Fruit fly (Drosophila melanogaster) whole organism, embryonic: ENCODE data around the gene CG10801.

Experiments
- CG10147 ChIP-seq: fragments of 200-800 bp; sonication (Bioruptor generic); optimal IDR thresholded peaks from 2 replicates; lab custom pipeline; 2019; ENCODE audit warnings: missing biosample characterization, mild to moderate bottlenecking, missing genetic modification characterization, moderate library complexity
- CG10431 ChIP-seq: fragments of 200-800 bp; sonication (Bioruptor generic); optimal IDR thresholded peaks from 3 replicates; lab custom pipeline; 2018; ENCODE audit warnings: missing biosample characterization, mild to moderate bottlenecking, missing genetic modification characterization
- CG10654 ChIP-seq: fragments of 200-800 bp; sonication (Bioruptor generic); optimal IDR thresholded peaks from 2 replicates; lab custom pipeline; 2016; ENCODE audit warnings: missing biosample characterization, missing genetic modification characterization
- CG11247 ChIP-seq: fragments of 200-800 bp; sonication (Bioruptor generic); IDR thresholded peaks from 2 replicates; pipeline ENCODE4 v1.3.6; 2022; ENCODE audit warnings: missing biosample characterization, missing genetic modification characterization
- CG11456 ChIP-seq: fragments of 200-800 bp; sonication (Bioruptor generic); IDR thresholded peaks from 3 replicates; pipeline ENCODE4 v1.3.6; 2022; ENCODE audit warnings: missing biosample characterization, missing genetic modification characterization
- CG11695 ChIP-seq: fragments of 200-800 bp; sonication (Bioruptor generic); IDR thresholded peaks from 3 replicates; pipeline ENCODE4 v1.3.6; 2022; ENCODE audit warnings: missing biosample characterization, missing genetic modification characterization
- CG11723 ChIP-seq: fragments of 200-800 bp; sonication (Bioruptor generic); optimal IDR thresholded peaks from 2 replicates; lab custom pipeline; 2017; ENCODE audit warnings: missing biosample characterization, mild to moderate bottlenecking, missing genetic modification characterization
- CG13287 ChIP-seq: fragments of 200-800 bp; sonication (Bioruptor generic); IDR thresholded peaks from 2 replicates; pipeline ENCODE4 v1.3.6; 2022; ENCODE audit warnings: missing biosample characterization, missing genetic modification characterization; ENCODE audit not compliant: partially characterized antibody
- CG14441 ChIP-seq: fragments of 200-800 bp; sonication (Bioruptor generic); IDR thresholded peaks from 2 replicates; pipeline ENCODE4 v1.3.6; 2022; ENCODE audit warnings: missing biosample characterization, missing genetic modification characterization
- CG15514 ChIP-seq: fragments of 200-800 bp; sonication (Bioruptor generic); optimal IDR thresholded peaks from 3 replicates; lab custom pipeline; 2017; ENCODE audit warnings: missing biosample characterization, missing genetic modification characterization, mild to moderate bottlenecking, moderate library complexity, missing genetic modification reagents
- CG1647 ChIP-seq: fragments of 200-800 bp; sonication (Bioruptor generic); optimal IDR thresholded peaks from 3 replicates; lab custom pipeline; 2016; ENCODE audit warnings: missing biosample characterization, missing genetic modification characterization
- CG16779 ChIP-seq: fragments of 200-800 bp; sonication (Bioruptor generic); IDR thresholded peaks from 2 replicates; pipeline ENCODE4 v1.3.6; 2022; ENCODE audit warnings: missing biosample characterization, missing genetic modification characterization
- CG16815 ChIP-seq: fragments of 200-800 bp; sonication (Bioruptor generic); optimal IDR thresholded peaks from 3 replicates; lab custom pipeline; 2017; ENCODE audit warnings: missing biosample characterization, mild to moderate bottlenecking, missing genetic modification characterization
- CG17359 ChIP-seq: fragments of 200-800 bp; sonication (Bioruptor generic); optimal IDR thresholded peaks from 3 replicates; lab custom pipeline; 2018; ENCODE audit warnings: missing biosample characterization, mild to moderate bottlenecking, missing genetic modification characterization, moderate library complexity
- CG17361 ChIP-seq: fragments of 200-800 bp; sonication (Bioruptor generic); IDR thresholded peaks from 3 replicates; pipeline ENCODE4 v1.3.6; 2022; ENCODE audit warnings: missing biosample characterization, missing genetic modification characterization
- CG2875 ChIP-seq: fragments of 200-800 bp; sonication (Bioruptor generic); optimal IDR thresholded peaks from 2 replicates; lab custom pipeline; 2017; ENCODE audit warnings: missing biosample characterization, mild to moderate bottlenecking, missing genetic modification characterization, missing genetic modification reagents
- CG31365 ChIP-seq: fragments of 200-800 bp; sonication (Bioruptor generic); optimal IDR thresholded peaks from 2 replicates; lab custom pipeline; 2018; ENCODE audit warnings: missing biosample characterization, mild to moderate bottlenecking, missing genetic modification characterization
- CG33213 ChIP-seq: fragments of 200-800 bp; sonication (Bioruptor generic); optimal IDR thresholded peaks from 3 replicates; lab custom pipeline; 2016; ENCODE audit warnings: missing biosample characterization, missing genetic modification characterization
- CG43689 ChIP-seq: fragments of 200-800 bp; sonication (Bioruptor generic); IDR thresholded peaks from 2 replicates; pipeline ENCODE4 v1.3.6; 2022; ENCODE audit warnings: missing biosample characterization, missing genetic modification characterization
- CG4820 ChIP-seq: fragments of 200-800 bp; sonication (Bioruptor generic); optimal IDR thresholded peaks from 3 replicates; lab custom pipeline; 2016; ENCODE audit warnings: missing biosample characterization, missing genetic modification characterization
- CG7556 ChIP-seq: fragments of 200-800 bp; sonication (Bioruptor generic); optimal IDR thresholded peaks from 2 replicates; lab custom pipeline; 2017; ENCODE audit warnings: missing biosample characterization, mild to moderate bottlenecking, missing genetic modification characterization
- CG7987 ChIP-seq: fragments of 200-800 bp; sonication (Bioruptor generic); optimal IDR thresholded peaks from 2 replicates; lab custom pipeline; 2018; ENCODE audit warnings: missing biosample characterization, mild to moderate bottlenecking, missing genetic modification characterization, moderate library complexity
- CG8290 ChIP-seq, 3 experiments: fragments of 200-800 bp; sonication (Bioruptor generic); optimal IDR thresholded peaks; 2 replicates each; lab custom pipeline; 2016 to 2019; ENCODE audit warnings: missing biosample characterization in 3 of 3, missing genetic modification characterization in 3 of 3, mild to moderate bottlenecking in 2 of 3, moderate library complexity in 1 of 3
- CG8388 ChIP-seq: fragments of 200-800 bp; sonication (Bioruptor generic); optimal IDR thresholded peaks from 2 replicates; lab custom pipeline; 2019; ENCODE audit warnings: missing biosample characterization, mild to moderate bottlenecking, missing genetic modification characterization, moderate library complexity
- CHES-1-like ChIP-seq: fragments of 200-800 bp; sonication (Bioruptor generic); optimal IDR thresholded peaks from 2 replicates; lab custom pipeline; 2016; ENCODE audit warnings: missing biosample characterization, missing genetic modification characterization
- CrebB ChIP-seq: fragments of 200-800 bp; sonication (Bioruptor generic); optimal IDR thresholded peaks from 3 replicates; lab custom pipeline; 2018; ENCODE audit warnings: missing biosample characterization, mild to moderate bottlenecking, missing genetic modification characterization
- HLHmδ ChIP-seq: fragments of 200-800 bp; sonication (Bioruptor generic); optimal IDR thresholded peaks from 2 replicates; lab custom pipeline; 2018; ENCODE audit warnings: missing biosample characterization, mild to moderate bottlenecking, missing genetic modification characterization, moderate library complexity
- Hmx ChIP-seq: fragments of 200-800 bp; sonication (Bioruptor generic); optimal IDR thresholded peaks from 2 replicates; lab custom pipeline; 2016; ENCODE audit warnings: missing biosample characterization, missing genetic modification characterization
- NC2β ChIP-seq: fragments of 200-800 bp; sonication (Bioruptor generic); optimal IDR thresholded peaks from 2 replicates; lab custom pipeline; 2016; ENCODE audit warnings: missing biosample characterization, missing genetic modification characterization
- Rfx ChIP-seq: fragments of 200-800 bp; sonication (Bioruptor generic); IDR thresholded peaks from 2 replicates; pipeline ENCODE4 v1.3.6; 2022; ENCODE audit warnings: missing biosample characterization, missing genetic modification characterization
- Sox100B ChIP-seq: fragments of 200-800 bp; sonication (Bioruptor generic); optimal IDR thresholded peaks from 3 replicates; lab custom pipeline; 2018; ENCODE audit warnings: missing biosample characterization, mild to moderate bottlenecking, missing genetic modification characterization
- Sox102F ChIP-seq: fragments of 200-800 bp; sonication (Bioruptor generic); optimal IDR thresholded peaks from 2 replicates; lab custom pipeline; 2018; ENCODE audit warnings: missing biosample characterization, mild to moderate bottlenecking, missing genetic modification characterization, moderate library complexity
- Spps ChIP-seq: fragments of 200-800 bp; sonication (Bioruptor generic); optimal IDR thresholded peaks from 2 replicates; lab custom pipeline; 2018; ENCODE audit warnings: missing biosample characterization, mild to moderate bottlenecking, missing genetic modification characterization
- bab2 ChIP-seq: fragments of 200-800 bp; sonication (Bioruptor generic); optimal IDR thresholded peaks from 2 replicates; lab custom pipeline; 2016; ENCODE audit warnings: missing biosample characterization, missing genetic modification characterization
- bbx ChIP-seq: fragments of 200-800 bp; sonication (Bioruptor generic); IDR thresholded peaks from 2 replicates; pipeline ENCODE4 v1.3.6; 2022; ENCODE audit warnings: missing biosample characterization, missing genetic modification characterization; ENCODE audit not compliant: partially characterized antibody
- br ChIP-seq: fragments of >200 bp; optimal IDR thresholded peaks from 2 replicates; lab custom pipeline; 2017
- dati ChIP-seq: fragments of 200-800 bp; sonication (Bioruptor generic); IDR thresholded peaks from 2 replicates; pipeline ENCODE4 v1.3.6; 2022; ENCODE audit warnings: missing biosample characterization, missing genetic modification characterization
- eve ChIP-seq, 2 experiments: fragments of >200 bp; optimal IDR thresholded peaks; 2 replicates each; lab custom pipeline; 2017; ENCODE audit warnings: missing biosample characterization in 2 of 2, missing genetic modification characterization in 2 of 2
- gce ChIP-seq: fragments of 200-800 bp; sonication (Bioruptor generic); IDR thresholded peaks from 3 replicates; pipeline ENCODE4 v1.3.6; 2022; ENCODE audit warnings: missing biosample characterization, missing genetic modification characterization
- gem ChIP-seq: fragments of 200-800 bp; sonication (Bioruptor generic); optimal IDR thresholded peaks from 2 replicates; lab custom pipeline; 2019; ENCODE audit warnings: missing biosample characterization, mild to moderate bottlenecking, missing genetic modification characterization, moderate library complexity
- hkb ChIP-seq, 2 experiments: fragments of 200-800 bp in 1 of 2; fragments of >200 bp in 1 of 2; sonication (Bioruptor generic) in 1 of 2; IDR thresholded peaks in 1 of 2; optimal IDR thresholded peaks in 1 of 2; 2 replicates each; pipeline versions ENCODE4 v1.3.6 to Lab custom; 2017 to 2022; ENCODE audit warnings: missing biosample characterization in 1 of 2, missing genetic modification characterization in 1 of 2
- lmd ChIP-seq: fragments of 200-800 bp; sonication (Bioruptor generic); IDR thresholded peaks from 2 replicates; pipeline ENCODE4 v1.3.6; 2022; ENCODE audit warnings: missing biosample characterization, missing genetic modification characterization
- pfk ChIP-seq: fragments of 200-800 bp; sonication (Bioruptor generic); optimal IDR thresholded peaks from 2 replicates; lab custom pipeline; 2018; ENCODE audit warnings: missing biosample characterization, mild to moderate bottlenecking, missing genetic modification characterization, moderate library complexity
- row ChIP-seq: fragments of 200-800 bp; sonication (Bioruptor generic); IDR thresholded peaks from 3 replicates; pipeline ENCODE4 v1.3.6; 2022; ENCODE audit warnings: missing biosample characterization, missing genetic modification characterization
- sna ChIP-seq: fragments of 200-800 bp; sonication (Bioruptor generic); IDR thresholded peaks from 2 replicates; pipeline ENCODE4 v1.3.6; 2022; ENCODE audit warnings: missing biosample characterization, missing genetic modification characterization; ENCODE audit not compliant: partially characterized antibody
- ssp ChIP-seq: fragments of 200-800 bp; sonication (Bioruptor generic); IDR thresholded peaks from 2 replicates; pipeline ENCODE4 v1.3.6; 2022; ENCODE audit warnings: missing biosample characterization, missing genetic modification characterization
- stc ChIP-seq: fragments of 200-800 bp; sonication (Bioruptor generic); IDR thresholded peaks from 2 replicates; pipeline ENCODE4 v1.3.6; 2022; ENCODE audit warnings: missing biosample characterization, missing genetic modification characterization
- trh ChIP-seq: fragments of 200-800 bp; sonication (Bioruptor generic); optimal IDR thresholded peaks from 2 replicates; lab custom pipeline; 2016; ENCODE audit warnings: missing biosample characterization, missing genetic modification characterization
- unpg ChIP-seq: fragments of 200-800 bp; sonication (Bioruptor generic); optimal IDR thresholded peaks from 3 replicates; lab custom pipeline; 2018; ENCODE audit warnings: missing biosample characterization, mild to moderate bottlenecking, missing genetic modification characterization, moderate library complexity
- z ChIP-seq: fragments of 200-800 bp; sonication (Bioruptor generic); IDR thresholded peaks from 3 replicates; pipeline ENCODE4 v1.3.6; 2022; ENCODE audit warnings: missing biosample characterization, missing genetic modification characterization

The CG10801 gene

DNA sequence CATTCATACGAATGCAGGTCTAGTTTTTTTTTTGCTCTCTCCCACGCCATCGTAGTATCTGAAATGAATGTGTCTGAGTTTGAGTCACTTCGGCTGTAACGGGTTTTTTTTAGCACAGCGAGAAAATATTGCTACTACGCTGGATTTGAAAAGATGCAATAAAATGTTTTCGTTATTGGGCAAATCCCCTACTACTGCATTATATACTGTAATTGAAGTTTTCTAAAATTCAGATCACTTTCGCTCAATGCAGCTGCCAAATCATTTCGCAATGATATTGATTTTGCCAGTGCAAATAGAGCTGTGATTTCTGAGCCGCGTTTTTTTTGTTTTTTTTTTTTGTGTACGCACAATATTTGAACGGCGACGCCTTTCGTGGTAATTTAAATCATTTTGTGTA lies 27.5 kb upstream of the CG10801 start (continued):
- TF ChIP-seq bab2 (peak; percentile 3), pfk (GFP tag; lab: Kevin White, UChicago) (no peak), bbx (GFP tag; lab: Robert Waterston, UW) (no peak), row (GFP tag; lab: Robert Waterston, UW) (peak; percentile 59), CG10654 (GFP tag; lab: Kevin White, UChicago) (no peak), gce (GFP tag; lab: Robert Waterston, UW) (peak; percentile 26; the same call in 1 of the 3 replicates), dati (GFP tag; lab: Robert Waterston, UW) (no peak), CG1647 (peak; percentile 4), CG10431 (no peak), CrebB (no peak), Hmx (GFP tag; lab: Kevin White, UChicago) (no peak), Sox100B (GFP tag; lab: Kevin White, UChicago) (peak; percentile 41), CG17359 (tag; lab: Kevin White, UChicago) (peak; percentile 25), CG11695 (GFP tag; lab: Robert Waterston, UW) (peak; percentile 55; the same call in 2 of the 3 replicates), ssp (GFP tag; lab: Robert Waterston, UW) (peak; percentile 37; the same call in 1 of the 2 replicates), z (0 out of 3 replicates have a peak, but pooled peaks have one; percentile 7), eve (GFP tag; optimal IDR thresholded peaks at IDR 0.05; lab: Kevin White, UChicago) (peak in 1 of 2 experiments; percentile 63), br (no peak), CG14441 (GFP tag; lab: Robert Waterston, UW) (peak; percentile 65; the same call in 1 of the 2 replicates), Sox102F (GFP tag; lab: Kevin White, UChicago) (peak; percentile 73), CG2875 (GFP tag; lab: Kevin White, UChicago) (no peak), NC2β (GFP tag; lab: Kevin White, UChicago) (no peak), CG16815 (GFP tag; lab: Kevin White, UChicago) (no peak), CG7556 (GFP tag; lab: Kevin White, UChicago) (peak; percentile 8), CG8388 (GFP tag; lab: Kevin White, UChicago) (peak; percentile 22), stc (peak; percentile 58), gem (peak; percentile 61), CG7987 (GFP tag; lab: Kevin White, UChicago) (no peak), CG11456 (GFP tag; lab: Robert Waterston, UW) (peak; percentile 54; the same call in 1 of the 3 replicates), CG11247 (GFP tag; lab: Robert Waterston, UW) (no peak), HLHmδ (GFP tag; lab: Kevin White, UChicago) (no peak), CG11723 (GFP tag; lab: Kevin White, UChicago) (no peak), CG16779 (GFP tag; lab: Robert Waterston, UW) (no peak), CG15514 (GFP tag; lab: Kevin White, UChicago) (peak; percentile 17), Spps (tag; lab: Kevin White, UChicago) (no peak), sna (GFP tag; lab: Robert Waterston, UW) (no peak), CHES-1-like (GFP tag; lab: Kevin White, UChicago) (peak; percentile 15), CG33213 (GFP tag; lab: Kevin White, UChicago) (peak; percentile 1), hkb (optimal IDR thresholded peaks at IDR 0.05; lab: Kevin White, UChicago) (no peak), hkb (GFP tag; IDR thresholded peaks at IDR 0.05; lab: Robert Waterston, UW) (peak; percentile 57), CG8290 (GFP tag; optimal IDR thresholded peaks at IDR 0.05; lab: Kevin White, UChicago) (no peak), CG8290 (tag; optimal IDR thresholded peaks at IDR 0.05; lab: Kevin White, UChicago) (no peak), unpg (GFP tag; lab: Kevin White, UChicago) (peak; percentile 38), lmd (GFP tag; lab: Robert Waterston, UW) (peak; percentile 50; the same call in 1 of the 2 replicates), CG10147 (GFP tag; lab: Kevin White, UChicago) (no peak), trh (GFP tag; lab: Kevin White, UChicago) (no peak), CG13287 (no peak), Rfx (GFP tag; lab: Robert Waterston, UW) (peak; percentile 62; the same call in 1 of the 2 replicates), CG43689 (peak; percentile 51; the same call in 1 of the 2 replicates), CG31365 (tag; lab: Kevin White, UChicago) (no peak), CG17361 (GFP tag; lab: Robert Waterston, UW) (no peak), CG4820 (GFP tag; lab: Kevin White, UChicago) (peak; percentile 7)
